Worm (Caenorhabditis elegans) whole organism, L2 larva: ENCODE measurements around the gene F58G1.7.

Source experiments
- F13H6.1 ChIP-seq: sonication (generic microtip); optimal IDR thresholded peaks from 2 replicates; lab custom pipeline; 2016; ENCODE audit warnings: missing genetic modification characterization, missing compliant biosample characterization
- R02D3.7 ChIP-seq: fragments of 150-350 bp; optimal IDR thresholded peaks from 2 replicates; lab custom pipeline; 2014; ENCODE audit warnings: missing biosample characterization, missing genetic modification characterization
- ZK546.5 ChIP-seq: sonication (generic microtip); optimal IDR thresholded peaks from 2 replicates; lab custom pipeline; 2017; ENCODE audit warnings: missing biosample characterization, missing genetic modification characterization
- alr-1 ChIP-seq: fragments of 150-350 bp; optimal IDR thresholded peaks from 2 replicates; lab custom pipeline; 2014; ENCODE audit warnings: missing biosample characterization, missing genetic modification characterization
- aly-2 ChIP-seq: fragments of 150-350 bp; optimal IDR thresholded peaks from 2 replicates; lab custom pipeline; 2014; ENCODE audit warnings: missing biosample characterization, missing genetic modification characterization
- ama-1 ChIP-seq: fragments of 150-350 bp; optimal IDR thresholded peaks from 2 replicates; lab custom pipeline; 2018; ENCODE audit warnings: inconsistent platforms
- blmp-1 ChIP-seq: sonication (generic microtip); optimal IDR thresholded peaks from 2 replicates; lab custom pipeline; 2017; ENCODE audit warnings: missing genetic modification characterization, mild to moderate bottlenecking, missing compliant biosample characterization, antibody characterized with exemption, moderate library complexity; ENCODE audit not compliant: insufficient read depth
- ceh-82 ChIP-seq: fragments of 150-350 bp; optimal IDR thresholded peaks from 2 replicates; lab custom pipeline; 2014; ENCODE audit warnings: missing biosample characterization, missing genetic modification characterization
- crh-2 ChIP-seq: sonication (generic microtip); optimal IDR thresholded peaks from 2 replicates; lab custom pipeline; 2017; ENCODE audit warnings: missing biosample characterization, missing genetic modification characterization
- dmd-4 ChIP-seq: sonication (generic microtip); optimal IDR thresholded peaks from 2 replicates; lab custom pipeline; 2017; ENCODE audit warnings: missing biosample characterization, missing genetic modification characterization
- elt-1 ChIP-seq: fragments of 150-350 bp; optimal IDR thresholded peaks from 2 replicates; lab custom pipeline; 2014; ENCODE audit warnings: missing biosample characterization, missing genetic modification characterization
- elt-3 ChIP-seq: sonication (generic microtip); optimal IDR thresholded peaks from 2 replicates; lab custom pipeline; 2017; ENCODE audit warnings: missing biosample characterization, missing genetic modification characterization
- fos-1 ChIP-seq: fragments of 150-350 bp; optimal IDR thresholded peaks from 2 replicates; lab custom pipeline; 2014; ENCODE audit warnings: missing biosample characterization, missing genetic modification characterization
- gmeb-1 ChIP-seq: fragments of 150-350 bp; optimal IDR thresholded peaks from 2 replicates; lab custom pipeline; 2014; ENCODE audit warnings: missing biosample characterization, missing genetic modification characterization
- lin-39 ChIP-seq: fragments of 150-350 bp; optimal IDR thresholded peaks from 2 replicates; lab custom pipeline; 2014; ENCODE audit warnings: missing biosample characterization, missing genetic modification reagents, missing genetic modification characterization
- mab-5 ChIP-seq: fragments of 150-350 bp; optimal IDR thresholded peaks from 2 replicates; lab custom pipeline; 2014; ENCODE audit warnings: missing biosample characterization, missing genetic modification characterization
- mbf-1 ChIP-seq: sonication (generic microtip); optimal IDR thresholded peaks from 2 replicates; lab custom pipeline; 2017; ENCODE audit warnings: missing biosample characterization, missing genetic modification characterization
- mdl-1 ChIP-seq, 2 experiments: fragments of 150-350 bp in 1 of 2; sonication (generic microtip) in 1 of 2; optimal IDR thresholded peaks; 2 replicates each; lab custom pipeline; 2017; ENCODE audit warnings: missing biosample characterization in 2 of 2, missing genetic modification characterization in 2 of 2
- nhr-10 ChIP-seq: sonication (generic microtip); optimal IDR thresholded peaks from 2 replicates; lab custom pipeline; 2017; ENCODE audit warnings: missing biosample characterization, missing genetic modification characterization
- nhr-11 ChIP-seq: fragments of 150-350 bp; optimal IDR thresholded peaks from 2 replicates; lab custom pipeline; 2014; ENCODE audit warnings: missing biosample characterization, missing genetic modification characterization
- nhr-12 ChIP-seq: fragments of 150-350 bp; optimal IDR thresholded peaks from 2 replicates; lab custom pipeline; 2014; ENCODE audit warnings: missing biosample characterization, missing genetic modification characterization
- nhr-129 ChIP-seq: fragments of 150-350 bp; optimal IDR thresholded peaks from 2 replicates; lab custom pipeline; 2014; ENCODE audit warnings: missing biosample characterization, missing genetic modification characterization
- nhr-21 ChIP-seq: fragments of 150-350 bp; optimal IDR thresholded peaks from 2 replicates; lab custom pipeline; 2014; ENCODE audit warnings: missing biosample characterization, missing genetic modification characterization
- nhr-237 ChIP-seq: fragments of 150-350 bp; optimal IDR thresholded peaks from 2 replicates; lab custom pipeline; 2014; ENCODE audit warnings: missing biosample characterization, missing genetic modification characterization
- nhr-25 ChIP-seq: fragments of 150-350 bp; sonication (generic microtip); optimal IDR thresholded peaks from 3 replicates; lab custom pipeline; 2014; ENCODE audit warnings: missing biosample characterization, missing genetic modification characterization
- nhr-77 ChIP-seq: fragments of 150-350 bp; optimal IDR thresholded peaks from 2 replicates; lab custom pipeline; 2014; ENCODE audit warnings: missing biosample characterization, missing genetic modification characterization
- sem-4 ChIP-seq: fragments of 150-350 bp; optimal IDR thresholded peaks from 2 replicates; lab custom pipeline; 2014; ENCODE audit warnings: missing biosample characterization, missing genetic modification reagents, missing genetic modification characterization
- sma-3 ChIP-seq: sonication (generic microtip); optimal IDR thresholded peaks from 2 replicates; lab custom pipeline; 2016; ENCODE audit warnings: missing genetic modification reagents, missing genetic modification characterization, missing compliant biosample characterization
- sma-9 ChIP-seq, 2 experiments: fragments of 150-350 bp in 1 of 2; sonication (generic microtip) in 1 of 2; optimal IDR thresholded peaks; 2 replicates each; lab custom pipeline; 2014 to 2016; ENCODE audit warnings: missing genetic modification characterization in 2 of 2, mild to moderate bottlenecking in 1 of 2, missing biosample characterization in 1 of 2, missing compliant biosample characterization in 1 of 2, missing genetic modification reagents in 1 of 2, moderate library complexity in 1 of 2
- snpc-4 ChIP-seq: fragments of 150-350 bp; optimal IDR thresholded peaks from 2 replicates; lab custom pipeline; 2014; ENCODE audit warnings: missing biosample characterization, missing genetic modification characterization
- unc-39 ChIP-seq: fragments of 150-350 bp; optimal IDR thresholded peaks from 2 replicates; lab custom pipeline; 2014; ENCODE audit warnings: missing biosample characterization, missing genetic modification characterization
- unc-62 ChIP-seq: fragments of 150-350 bp; optimal IDR thresholded peaks from 2 replicates; lab custom pipeline; 2014; ENCODE audit warnings: missing biosample characterization, missing genetic modification reagents, missing genetic modification characterization
- ztf-1 ChIP-seq: fragments of 200-800 bp; sonication (Bioruptor generic); conservative IDR thresholded peaks from 2 replicates; pipeline ENCODE4 v1.3.6; 2022; ENCODE audit warnings: missing genetic modification characterization, missing compliant biosample characterization
- ztf-11 ChIP-seq: sonication (generic microtip); optimal IDR thresholded peaks from 2 replicates; lab custom pipeline; 2017; ENCODE audit warnings: missing biosample characterization, missing genetic modification characterization
- ztf-4 ChIP-seq: fragments of 150-350 bp; optimal IDR thresholded peaks from 2 replicates; lab custom pipeline; 2014; ENCODE audit warnings: missing biosample characterization, missing genetic modification characterization

F58G1.7 gene

DNA sequence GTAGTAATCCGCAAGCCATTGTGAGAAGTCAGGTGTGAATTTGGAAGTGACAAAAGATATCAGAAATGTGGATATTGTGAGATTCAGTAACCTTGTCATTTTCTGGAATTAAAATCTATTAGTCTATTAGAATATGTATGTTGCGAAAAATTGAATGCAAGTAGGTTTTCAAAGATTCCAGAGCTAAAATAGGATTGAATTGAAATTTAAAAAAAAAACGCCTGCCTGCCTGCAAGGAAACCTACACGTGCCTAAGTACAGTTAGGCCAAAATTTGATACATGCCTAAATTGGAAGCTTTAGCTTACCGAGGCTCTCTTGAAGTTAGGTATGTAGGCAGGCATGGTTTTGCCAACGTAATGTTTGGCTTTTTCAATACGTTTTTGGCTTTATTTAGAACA is 12.8 kb downstream of the F58G1.7 start, which contains the start of gene lips-9:
Gene lips-9, minus strand, starts transcription at position 101 of the 400 bp plus-strand sequence.
- TF ChIP-seq sem-4 (no peak), nhr-12 (tag; lab: Kevin White, UChicago) (no peak), F13H6.1 (no peak), elt-1 (tag; lab: Kevin White, UChicago) (no peak), mdl-1 (tag; optimal IDR thresholded peaks at IDR 0.05; lab: Kevin White, UChicago) (no peak), ama-1 (lab: Kevin White, UChicago) (no peak), unc-39 (tag; lab: Kevin White, UChicago) (no peak), mab-5 (tag; lab: Kevin White, UChicago) (no peak), nhr-11 (tag; lab: Kevin White, UChicago) (no peak), gmeb-1 (tag; lab: Kevin White, UChicago) (no peak), ztf-1 (GFP tag; lab: Robert Waterston, UW) (no peak), blmp-1 (tag; lab: Kevin White, UChicago) (no peak), unc-62 (GFP tag; lab: Kevin White, UChicago) (no peak)
- TF ChIP-seq, all 48 proteins: peak for 0

ce11 chrII:12931456-12931923 is 16.6 kb downstream of the F58G1.7 start, which contains the start of gene dct-18:
Gene dct-18, plus strand, starts transcription at chrII:12931873.
- TF ChIP-seq sma-9 (GFP tag; optimal IDR thresholded peaks at IDR 0.05; lab: Kevin White, UChicago) (peak; percentile 18), sma-9 (tag; optimal IDR thresholded peaks at IDR 0.05; lab: Kevin White, UChicago) (no peak), ama-1 (lab: Kevin White, UChicago) (no peak), fos-1 (peak; percentile 81), crh-2 (tag; lab: Kevin White, UChicago) (peak; percentile 85)

ce11 chrII:12930138-12930537 is 17.9 kb downstream of the F58G1.7 start:
- TF ChIP-seq fos-1 (peak; percentile 13), nhr-129 (tag; lab: Kevin White, UChicago) (no peak)

DNA sequence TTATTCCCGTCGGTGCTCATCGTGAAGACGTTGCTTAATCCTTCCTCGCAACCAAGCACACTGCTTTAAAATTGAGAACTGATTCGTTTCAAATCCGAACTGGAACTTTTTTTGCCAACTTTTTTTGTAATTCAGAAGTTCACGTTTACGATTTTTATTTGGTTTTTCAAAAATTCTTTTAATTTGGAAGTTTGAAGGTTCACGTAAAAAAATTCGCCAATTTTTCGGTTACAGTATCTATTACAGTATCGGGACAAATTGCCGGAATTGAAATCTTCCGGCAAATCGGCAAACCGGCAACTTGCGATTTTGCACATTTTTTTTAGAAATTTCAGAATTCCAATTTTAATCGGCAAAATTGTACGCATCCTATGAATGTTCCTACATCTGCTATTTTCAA is 19.8 kb downstream of the F58G1.7 start, which contains the start of gene F58G1.3:
Gene F58G1.3, minus strand, starts transcription at position 101 of the 400 bp plus-strand sequence.
- TF ChIP-seq elt-1 (tag; lab: Kevin White, UChicago) (no peak), nhr-77 (tag; lab: Kevin White, UChicago) (no peak), elt-3 (tag; lab: Kevin White, UChicago) (no peak), nhr-25 (tag; lab: Kevin White, UChicago) (no peak), ztf-11 (tag; lab: Kevin White, UChicago) (no peak), lin-39 (no peak), nhr-237 (tag; lab: Kevin White, UChicago) (no peak), gmeb-1 (tag; lab: Kevin White, UChicago) (no peak), alr-1 (tag; lab: Kevin White, UChicago) (no peak), ZK546.5 (tag; lab: Kevin White, UChicago) (no peak), fos-1 (no peak), unc-39 (tag; lab: Kevin White, UChicago) (no peak), aly-2 (no peak), ama-1 (lab: Kevin White, UChicago) (no peak)

DNA sequence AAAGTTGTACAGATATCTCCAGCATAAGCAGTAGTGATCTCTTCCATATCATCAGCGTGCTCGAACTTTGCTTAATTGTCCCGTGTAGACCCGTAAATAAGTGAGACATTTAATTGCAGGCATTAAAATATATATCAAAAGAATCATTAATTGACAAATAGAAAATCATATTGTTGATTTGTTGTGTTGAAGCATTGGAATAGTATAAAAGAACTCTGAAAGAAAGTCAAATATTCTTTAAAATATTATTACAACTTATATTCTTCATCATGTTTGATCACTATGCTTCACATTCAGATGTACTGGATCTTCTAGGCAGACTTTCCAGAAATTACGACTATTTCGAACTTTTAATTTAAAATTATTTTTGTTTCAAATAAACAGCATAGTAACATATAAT is 22.5 kb downstream of the F58G1.7 start, which contains the start of gene F58G1.8:
Gene F58G1.8, minus strand, starts transcription at position 101 of the 400 bp plus-strand sequence.
- no peak for TF ChIP-seq dmd-4
- TF ChIP-seq nhr-77 (tag; lab: Kevin White, UChicago): no peak
- TF ChIP-seq snpc-4: no peak
- TF ChIP-seq unc-39 (tag; lab: Kevin White, UChicago): no peak
- no peak for TF ChIP-seq ztf-4 (tag; lab: Kevin White, UChicago)

DNA sequence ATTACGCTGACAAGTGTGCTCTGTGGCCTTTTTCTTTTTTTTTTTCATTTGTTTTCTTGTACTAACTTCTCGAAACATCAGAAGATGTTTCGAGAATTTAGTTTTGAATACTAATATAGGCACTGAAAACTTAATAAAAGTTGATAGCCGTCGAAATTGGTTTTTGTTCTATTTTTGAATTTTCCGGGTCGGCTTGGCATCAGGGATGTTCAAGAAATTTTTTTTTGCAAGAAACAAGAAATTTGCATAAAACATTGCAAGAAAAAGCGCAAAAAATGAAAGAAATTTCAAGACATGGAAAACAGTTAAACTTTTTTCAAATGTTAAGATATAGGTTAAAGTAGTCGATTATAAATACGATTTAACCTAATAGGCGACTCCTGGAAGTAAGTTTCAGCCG is 24.8 kb downstream of the F58G1.7 start:
- no peak for TF ChIP-seq mdl-1 (tag; optimal IDR thresholded peaks at IDR 0.05; lab: Kevin White, UChicago)
- no peak for TF ChIP-seq nhr-21 (tag; lab: Kevin White, UChicago)
- no peak for TF ChIP-seq R02D3.7 (tag; lab: Kevin White, UChicago)
- TF ChIP-seq unc-62 (GFP tag; lab: Kevin White, UChicago): no peak
- no peak for TF ChIP-seq mbf-1 (tag; lab: Kevin White, UChicago)
- no peak for TF ChIP-seq nhr-129 (tag; lab: Kevin White, UChicago)
- TF ChIP-seq nhr-25 (tag; lab: Kevin White, UChicago): no peak
- no peak for TF ChIP-seq dmd-4
- no peak for TF ChIP-seq ceh-82 (tag; lab: Kevin White, UChicago)
- TF ChIP-seq ztf-4 (tag; lab: Kevin White, UChicago): no peak
- TF ChIP-seq elt-3 (tag; lab: Kevin White, UChicago): no peak
- TF ChIP-seq ztf-1 (GFP tag; lab: Robert Waterston, UW): no peak
- TF ChIP-seq ZK546.5 (tag; lab: Kevin White, UChicago): no peak
- no peak for TF ChIP-seq sma-3 (GFP tag; lab: Kevin White, UChicago)
- no peak for TF ChIP-seq nhr-10 (tag; lab: Kevin White, UChicago)
